Worm (Caenorhabditis elegans) whole organism, L2 larva: Measurements from ENCODE around the gene M02B7.7.

Experiments
- C34F6.9 ChIP-seq: fragments of 150-350 bp; optimal IDR thresholded peaks from 2 replicates; lab custom pipeline; 2014; ENCODE audit warnings: missing biosample characterization, missing genetic modification characterization
- R02D3.7 ChIP-seq: fragments of 150-350 bp; optimal IDR thresholded peaks from 2 replicates; lab custom pipeline; 2014; ENCODE audit warnings: missing biosample characterization, missing genetic modification characterization
- Y55F3AM.14 ChIP-seq: fragments of 200-800 bp; sonication (Bioruptor generic); optimal IDR thresholded peaks from 2 replicates; lab custom pipeline; 2018; ENCODE audit warnings: mild to moderate bottlenecking, missing genetic modification characterization, missing compliant biosample characterization
- ZK546.5 ChIP-seq: sonication (generic microtip); optimal IDR thresholded peaks from 2 replicates; lab custom pipeline; 2017; ENCODE audit warnings: missing biosample characterization, missing genetic modification characterization
- alr-1 ChIP-seq: fragments of 150-350 bp; optimal IDR thresholded peaks from 2 replicates; lab custom pipeline; 2014; ENCODE audit warnings: missing biosample characterization, missing genetic modification characterization
- crh-2 ChIP-seq: sonication (generic microtip); optimal IDR thresholded peaks from 2 replicates; lab custom pipeline; 2017; ENCODE audit warnings: missing biosample characterization, missing genetic modification characterization
- dmd-4 ChIP-seq: sonication (generic microtip); optimal IDR thresholded peaks from 2 replicates; lab custom pipeline; 2017; ENCODE audit warnings: missing biosample characterization, missing genetic modification characterization
- egl-27 ChIP-seq: sonication (generic microtip); optimal IDR thresholded peaks from 3 replicates; lab custom pipeline; 2017; ENCODE audit warnings: missing biosample characterization, missing genetic modification reagents, missing genetic modification characterization
- elt-1 ChIP-seq: fragments of 150-350 bp; optimal IDR thresholded peaks from 2 replicates; lab custom pipeline; 2014; ENCODE audit warnings: missing biosample characterization, missing genetic modification characterization
- fos-1 ChIP-seq: fragments of 150-350 bp; optimal IDR thresholded peaks from 2 replicates; lab custom pipeline; 2014; ENCODE audit warnings: missing biosample characterization, missing genetic modification characterization
- gmeb-1 ChIP-seq: fragments of 150-350 bp; optimal IDR thresholded peaks from 2 replicates; lab custom pipeline; 2014; ENCODE audit warnings: missing biosample characterization, missing genetic modification characterization
- lin-11 ChIP-seq: fragments of 150-350 bp; sonication (generic microtip); optimal IDR thresholded peaks from 2 replicates; lab custom pipeline; 2014; ENCODE audit warnings: missing biosample characterization, missing genetic modification characterization, inconsistent platforms, mixed read lengths
- lin-13 ChIP-seq: fragments of 150-350 bp; optimal IDR thresholded peaks from 2 replicates; lab custom pipeline; 2014; ENCODE audit warnings: missing biosample characterization, missing genetic modification reagents, missing genetic modification characterization
- mab-5 ChIP-seq: fragments of 150-350 bp; optimal IDR thresholded peaks from 2 replicates; lab custom pipeline; 2014; ENCODE audit warnings: missing biosample characterization, missing genetic modification characterization
- mbf-1 ChIP-seq: sonication (generic microtip); optimal IDR thresholded peaks from 2 replicates; lab custom pipeline; 2017; ENCODE audit warnings: missing biosample characterization, missing genetic modification characterization
- nhr-11 ChIP-seq: fragments of 150-350 bp; optimal IDR thresholded peaks from 2 replicates; lab custom pipeline; 2014; ENCODE audit warnings: missing biosample characterization, missing genetic modification characterization
- nhr-21 ChIP-seq: fragments of 150-350 bp; optimal IDR thresholded peaks from 2 replicates; lab custom pipeline; 2014; ENCODE audit warnings: missing biosample characterization, missing genetic modification characterization
- nhr-23 ChIP-seq: fragments of 150-350 bp; optimal IDR thresholded peaks from 2 replicates; lab custom pipeline; 2014; ENCODE audit warnings: missing biosample characterization, missing genetic modification reagents, missing genetic modification characterization
- nhr-237 ChIP-seq: fragments of 150-350 bp; optimal IDR thresholded peaks from 2 replicates; lab custom pipeline; 2014; ENCODE audit warnings: missing biosample characterization, missing genetic modification characterization
- nhr-25 ChIP-seq: fragments of 150-350 bp; sonication (generic microtip); optimal IDR thresholded peaks from 3 replicates; lab custom pipeline; 2014; ENCODE audit warnings: missing biosample characterization, missing genetic modification characterization
- nhr-77 ChIP-seq: fragments of 150-350 bp; optimal IDR thresholded peaks from 2 replicates; lab custom pipeline; 2014; ENCODE audit warnings: missing biosample characterization, missing genetic modification characterization
- peb-1 ChIP-seq: fragments of 150-350 bp; optimal IDR thresholded peaks from 2 replicates; lab custom pipeline; 2014; ENCODE audit warnings: missing biosample characterization, missing genetic modification characterization
- sem-4 ChIP-seq: fragments of 150-350 bp; optimal IDR thresholded peaks from 2 replicates; lab custom pipeline; 2014; ENCODE audit warnings: missing biosample characterization, missing genetic modification reagents, missing genetic modification characterization
- sma-9 ChIP-seq, 2 experiments: fragments of 150-350 bp in 1 of 2; sonication (generic microtip) in 1 of 2; optimal IDR thresholded peaks; 2 replicates each; lab custom pipeline; 2014 to 2016; ENCODE audit warnings: missing genetic modification characterization in 2 of 2, mild to moderate bottlenecking in 1 of 2, missing biosample characterization in 1 of 2, missing compliant biosample characterization in 1 of 2, missing genetic modification reagents in 1 of 2, moderate library complexity in 1 of 2
- snpc-4 ChIP-seq: fragments of 150-350 bp; optimal IDR thresholded peaks from 2 replicates; lab custom pipeline; 2014; ENCODE audit warnings: missing biosample characterization, missing genetic modification characterization
- unc-39 ChIP-seq: fragments of 150-350 bp; optimal IDR thresholded peaks from 2 replicates; lab custom pipeline; 2014; ENCODE audit warnings: missing biosample characterization, missing genetic modification characterization
- unc-55 ChIP-seq: fragments of 150-350 bp; sonication (generic microtip); optimal IDR thresholded peaks from 3 replicates; lab custom pipeline; 2014; ENCODE audit warnings: missing biosample characterization, missing genetic modification reagents, missing genetic modification characterization
- unc-62 ChIP-seq: fragments of 150-350 bp; optimal IDR thresholded peaks from 2 replicates; lab custom pipeline; 2014; ENCODE audit warnings: missing biosample characterization, missing genetic modification reagents, missing genetic modification characterization
- zag-1 ChIP-seq: fragments of 150-350 bp; optimal IDR thresholded peaks from 2 replicates; lab custom pipeline; 2014; ENCODE audit warnings: missing biosample characterization, missing genetic modification characterization
- ztf-1 ChIP-seq: fragments of 200-800 bp; sonication (Bioruptor generic); conservative IDR thresholded peaks from 2 replicates; pipeline ENCODE4 v1.3.6; 2022; ENCODE audit warnings: missing genetic modification characterization, missing compliant biosample characterization
- ztf-11 ChIP-seq: sonication (generic microtip); optimal IDR thresholded peaks from 2 replicates; lab custom pipeline; 2017; ENCODE audit warnings: missing biosample characterization, missing genetic modification characterization
- ztf-4 ChIP-seq: fragments of 150-350 bp; optimal IDR thresholded peaks from 2 replicates; lab custom pipeline; 2014; ENCODE audit warnings: missing biosample characterization, missing genetic modification characterization

Gene M02B7.7

ce11 chrIV:3807092-3807491, at the start of gene M02B7.7:
Gene M02B7.7, minus strand, starts transcription at chrIV:3807192.
- TF ChIP-seq zag-1 (tag; lab: Kevin White, UChicago) = no peak
- no peak for TF ChIP-seq unc-62 (GFP tag; lab: Kevin White, UChicago)
- TF ChIP-seq ZK546.5 = no peak
- TF ChIP-seq fos-1 = no peak

ce11 chrIV:3856190-3856589, 49.2 kb upstream of the M02B7.7 start:
- TF ChIP-seq C34F6.9 = no peak
- peak; percentile 62 for TF ChIP-seq mab-5 (tag; lab: Kevin White, UChicago)
- no peak for TF ChIP-seq gmeb-1 (tag; lab: Kevin White, UChicago)
- TF ChIP-seq lin-13 (GFP tag; lab: Kevin White, UChicago) = no peak
- TF ChIP-seq ZK546.5 = no peak
- TF ChIP-seq nhr-237 = no peak
- TF ChIP-seq, all 48 proteins: peak for 1

ce11 chrIV:3855543-3855942, 48.6 kb upstream of the M02B7.7 start, which contains the start of gene zag-1:
Gene zag-1, plus strand, starts transcription at chrIV:3855843.
- TF ChIP-seq mbf-1 (tag; lab: Kevin White, UChicago) (no peak), nhr-11 (tag; lab: Kevin White, UChicago) (no peak), unc-39 (tag; lab: Kevin White, UChicago) (no peak), unc-55 (no peak), lin-13 (GFP tag; lab: Kevin White, UChicago) (no peak), elt-1 (tag; lab: Kevin White, UChicago) (no peak), ztf-11 (tag; lab: Kevin White, UChicago) (no peak), sem-4 (tag; lab: Kevin White, UChicago) (no peak), mab-5 (tag; lab: Kevin White, UChicago) (no peak), nhr-77 (tag; lab: Kevin White, UChicago) (no peak), zag-1 (tag; lab: Kevin White, UChicago) (no peak), sma-9 (GFP tag; optimal IDR thresholded peaks at IDR 0.05; lab: Kevin White, UChicago) (no peak), sma-9 (tag; optimal IDR thresholded peaks at IDR 0.05; lab: Kevin White, UChicago) (no peak), fos-1 (no peak), crh-2 (tag; lab: Kevin White, UChicago) (no peak)

ce11 chrIV:3854606-3855005, 47.6 kb upstream of the M02B7.7 start:
- TF ChIP-seq unc-55 (peak; percentile 59), Y55F3AM.14 (GFP tag; lab: Kevin White, UChicago) (no peak)

- TF ChIP-seq R02D3.7 (tag; lab: Kevin White, UChicago) (no peak), mab-5 (tag; lab: Kevin White, UChicago) (no peak), egl-27 (tag; lab: Kevin White, UChicago) (no peak), ztf-4 (tag; lab: Kevin White, UChicago) (no peak), nhr-23 (tag; lab: Kevin White, UChicago) (no peak), fos-1 (no peak), gmeb-1 (tag; lab: Kevin White, UChicago) (no peak), C34F6.9 (no peak), alr-1 (tag; lab: Kevin White, UChicago) (no peak)
- TF ChIP-seq, all 48 proteins: peak for 0
Observed at ce11 chrIV:3853557-3853956, 46.6 kb upstream of the M02B7.7 start.

- no peak for TF ChIP-seq dmd-4 (tag; lab: Kevin White, UChicago)
Observed at ce11 chrIV:3848985-3849384, 42.0 kb upstream of the M02B7.7 start.

ce11 chrIV:3847489-3847888, 40.5 kb upstream of the M02B7.7 start:
- TF ChIP-seq lin-11 (tag; lab: Kevin White, UChicago) (no peak), dmd-4 (tag; lab: Kevin White, UChicago) (no peak), nhr-21 (tag; lab: Kevin White, UChicago) (no peak)

ce11 chrIV:3844584-3844983, 37.6 kb upstream of the M02B7.7 start:
- TF ChIP-seq snpc-4 (tag; lab: Kevin White, UChicago) (no peak), ZK546.5 (no peak), peb-1 (no peak), nhr-25 (tag; lab: Kevin White, UChicago) (no peak), elt-1 (tag; lab: Kevin White, UChicago) (no peak), zag-1 (tag; lab: Kevin White, UChicago) (no peak), ztf-11 (tag; lab: Kevin White, UChicago) (no peak), mbf-1 (tag; lab: Kevin White, UChicago) (no peak), lin-13 (GFP tag; lab: Kevin White, UChicago) (no peak), sma-9 (GFP tag; optimal IDR thresholded peaks at IDR 0.05; lab: Kevin White, UChicago) (no peak), sma-9 (tag; optimal IDR thresholded peaks at IDR 0.05; lab: Kevin White, UChicago) (no peak), ztf-1 (GFP tag; lab: Robert Waterston, UW) (no peak), nhr-21 (tag; lab: Kevin White, UChicago) (no peak)
- TF ChIP-seq, all 48 proteins: peak for 0
